Fruit fly (Drosophila melanogaster) whole organism, embryonic: ENCODE results near the gene kat80.

Experiments used
- Abd-B ChIP-seq: fragments of 200-800 bp; sonication (Bioruptor generic); optimal IDR thresholded peaks from 2 replicates; lab custom pipeline; 2018; ENCODE audit warnings: missing biosample characterization, mild to moderate bottlenecking, missing genetic modification characterization, moderate library complexity
- Adf1 ChIP-seq: fragments of 200-800 bp; sonication (Bioruptor generic); IDR thresholded peaks from 2 replicates; pipeline ENCODE4 v1.3.6; 2022; ENCODE audit warnings: missing biosample characterization, missing genetic modification characterization
- BEAF-32 ChIP-seq: fragments of 200-800 bp; sonication (Bioruptor generic); optimal IDR thresholded peaks from 3 replicates; lab custom pipeline; 2017; ENCODE audit warnings: missing biosample characterization, missing genetic modification characterization, mild to moderate bottlenecking, moderate library complexity, missing genetic modification reagents
- CG11085 ChIP-seq: fragments of 200-800 bp; sonication (Bioruptor generic); IDR thresholded peaks from 2 replicates; pipeline ENCODE4 v1.3.6; 2022; ENCODE audit warnings: missing biosample characterization, missing genetic modification characterization
- CG12942 ChIP-seq: fragments of 200-800 bp; sonication (Bioruptor generic); optimal IDR thresholded peaks from 3 replicates; lab custom pipeline; 2016; ENCODE audit warnings: missing biosample characterization, missing genetic modification characterization
- CG15269 ChIP-seq: fragments of 200-800 bp; sonication (Bioruptor generic); optimal IDR thresholded peaks from 2 replicates; lab custom pipeline; 2018; ENCODE audit warnings: missing biosample characterization, mild to moderate bottlenecking, missing genetic modification characterization, moderate library complexity
- CG15479 ChIP-seq: fragments of 200-800 bp; sonication (Bioruptor generic); optimal IDR thresholded peaks from 3 replicates; lab custom pipeline; 2019; ENCODE audit warnings: missing biosample characterization, mild to moderate bottlenecking, missing genetic modification characterization, moderate library complexity
- CG15601 ChIP-seq: fragments of 200-800 bp; sonication (Bioruptor generic); optimal IDR thresholded peaks from 3 replicates; lab custom pipeline; 2019; ENCODE audit warnings: missing biosample characterization, mild to moderate bottlenecking, missing genetic modification characterization, moderate library complexity
- CG17829 ChIP-seq: fragments of 200-800 bp; optimal IDR thresholded peaks from 2 replicates; lab custom pipeline; 2019; ENCODE audit warnings: missing biosample characterization, mild to moderate bottlenecking, missing genetic modification characterization, moderate library complexity
- CG18599 ChIP-seq: fragments of 200-800 bp; sonication (Bioruptor generic); optimal IDR thresholded peaks from 3 replicates; lab custom pipeline; 2017; ENCODE audit warnings: missing biosample characterization, missing genetic modification characterization, mild to moderate bottlenecking, moderate library complexity, missing genetic modification reagents
- CG2129 ChIP-seq: fragments of 200-800 bp; sonication (Bioruptor generic); IDR thresholded peaks from 2 replicates; pipeline ENCODE4 v1.3.6; 2022; ENCODE audit warnings: missing biosample characterization, missing genetic modification characterization; ENCODE audit not compliant: partially characterized antibody
- CG2678 ChIP-seq: fragments of 200-800 bp; sonication (Bioruptor generic); optimal IDR thresholded peaks from 3 replicates; lab custom pipeline; 2019; ENCODE audit warnings: missing biosample characterization, mild to moderate bottlenecking, missing genetic modification characterization, moderate library complexity
- CG2712 ChIP-seq: fragments of 200-800 bp; optimal IDR thresholded peaks from 3 replicates; lab custom pipeline; 2019; ENCODE audit warnings: missing biosample characterization, mild to moderate bottlenecking, missing genetic modification characterization, moderate library complexity
- CG31441 ChIP-seq: fragments of 200-800 bp; sonication (Bioruptor generic); IDR thresholded peaks from 2 replicates; pipeline ENCODE4 v1.3.6; 2022; ENCODE audit warnings: missing biosample characterization, missing genetic modification characterization
- CG4404 ChIP-seq: fragments of 200-800 bp; sonication (Bioruptor generic); IDR thresholded peaks from 2 replicates; pipeline ENCODE4 v1.3.6; 2022; ENCODE audit warnings: missing biosample characterization, missing genetic modification characterization
- CG7786 ChIP-seq: fragments of 200-800 bp; sonication (Bioruptor generic); optimal IDR thresholded peaks from 2 replicates; lab custom pipeline; 2016; ENCODE audit warnings: missing biosample characterization, missing genetic modification characterization
- CG7928 ChIP-seq: fragments of 200-800 bp; sonication (Bioruptor generic); optimal IDR thresholded peaks from 2 replicates; lab custom pipeline; 2017; ENCODE audit warnings: missing biosample characterization, mild to moderate bottlenecking, missing genetic modification characterization
- CG8388 ChIP-seq: fragments of 200-800 bp; sonication (Bioruptor generic); optimal IDR thresholded peaks from 2 replicates; lab custom pipeline; 2019; ENCODE audit warnings: missing biosample characterization, mild to moderate bottlenecking, missing genetic modification characterization, moderate library complexity
- CG9817 ChIP-seq: fragments of 200-800 bp; sonication (Bioruptor generic); optimal IDR thresholded peaks from 2 replicates; lab custom pipeline; 2018; ENCODE audit warnings: missing biosample characterization, mild to moderate bottlenecking, missing genetic modification characterization, moderate library complexity
- Dek ChIP-seq: fragments of 200-800 bp; sonication (Bioruptor generic); optimal IDR thresholded peaks from 3 replicates; lab custom pipeline; 2019; ENCODE audit warnings: missing biosample characterization, mild to moderate bottlenecking, missing genetic modification characterization, moderate library complexity
- Dll ChIP-seq: fragments of 200-800 bp; sonication (Bioruptor generic); IDR thresholded peaks from 4 replicates; pipeline ENCODE4 v1.3.6; 2022; ENCODE audit warnings: missing biosample characterization, missing genetic modification characterization; ENCODE audit not compliant: partially characterized antibody
- Doc3 ChIP-seq: fragments of 200-800 bp; sonication (Bioruptor generic); IDR thresholded peaks from 3 replicates; pipeline ENCODE4 v1.3.6; 2022; ENCODE audit warnings: missing biosample characterization, missing genetic modification characterization; ENCODE audit not compliant: partially characterized antibody
- Lim3 ChIP-seq: fragments of 200-800 bp; sonication (Bioruptor generic); IDR thresholded peaks from 2 replicates; pipeline ENCODE4 v1.3.6; 2022; ENCODE audit warnings: missing biosample characterization, missing genetic modification characterization
- Med ChIP-seq: fragments of 200-800 bp; sonication (Bioruptor generic); peaks from one replicate; lab custom pipeline; 2016; ENCODE audit warnings: missing biosample characterization, missing genetic modification characterization, mild to moderate bottlenecking, inconsistent platforms, moderate library complexity
- Meics ChIP-seq: fragments of 200-800 bp; sonication (Bioruptor generic); optimal IDR thresholded peaks from 2 replicates; lab custom pipeline; 2017; ENCODE audit warnings: missing biosample characterization, mild to moderate bottlenecking, missing genetic modification characterization
- Myb ChIP-seq: fragments of 200-800 bp; sonication (Bioruptor generic); optimal IDR thresholded peaks from 2 replicates; lab custom pipeline; 2016; ENCODE audit warnings: missing biosample characterization, missing genetic modification characterization
- NFAT ChIP-seq: fragments of 200-800 bp; sonication (Bioruptor generic); IDR thresholded peaks from 2 replicates; pipeline ENCODE4 v1.3.6; 2022; ENCODE audit warnings: missing biosample characterization, missing genetic modification characterization
- PHDP ChIP-seq: fragments of 200-800 bp; sonication (Bioruptor generic); optimal IDR thresholded peaks from 3 replicates; lab custom pipeline; 2018; ENCODE audit warnings: missing biosample characterization, mild to moderate bottlenecking, missing genetic modification characterization, moderate library complexity
- Ptx1 ChIP-seq: fragments of 200-800 bp; sonication (Bioruptor generic); IDR thresholded peaks from 2 replicates; pipeline ENCODE4 v1.3.6; 2022; ENCODE audit warnings: missing biosample characterization, missing genetic modification characterization
- Side ChIP-seq: fragments of 200-800 bp; sonication (Bioruptor generic); optimal IDR thresholded peaks from 2 replicates; lab custom pipeline; 2016; ENCODE audit warnings: missing biosample characterization, missing genetic modification characterization
- Sry-β ChIP-seq: fragments of 200-800 bp; sonication (Bioruptor generic); optimal IDR thresholded peaks from 2 replicates; lab custom pipeline; 2018; ENCODE audit warnings: missing biosample characterization, mild to moderate bottlenecking, missing genetic modification characterization, moderate library complexity
- Sry-δ ChIP-seq: fragments of 200-800 bp; sonication (Bioruptor generic); optimal IDR thresholded peaks from 2 replicates; lab custom pipeline; 2016; ENCODE audit warnings: missing biosample characterization, missing genetic modification characterization
- Ssrp ChIP-seq: fragments of 200-800 bp; sonication (Bioruptor generic); optimal IDR thresholded peaks from 2 replicates; lab custom pipeline; 2018; ENCODE audit warnings: missing biosample characterization, mild to moderate bottlenecking, missing genetic modification characterization, moderate library complexity
- caup ChIP-seq: fragments of 200-800 bp; sonication (Bioruptor generic); optimal IDR thresholded peaks from 3 replicates; lab custom pipeline; 2017; ENCODE audit warnings: missing biosample characterization, mild to moderate bottlenecking, missing genetic modification characterization, moderate library complexity; ENCODE audit not compliant: severe bottlenecking
- grau ChIP-seq: fragments of 200-800 bp; optimal IDR thresholded peaks from 3 replicates; lab custom pipeline; 2019; ENCODE audit warnings: missing biosample characterization, mild to moderate bottlenecking, missing genetic modification characterization, moderate library complexity
- hth ChIP-seq: fragments of >200 bp; optimal IDR thresholded peaks from 2 replicates; lab custom pipeline; 2017; ENCODE audit warnings: inconsistent platforms
- lola ChIP-seq, 3 experiments: fragments of >200 bp in 2 of 3; fragments of 200-800 bp in 1 of 3; sonication (Bioruptor generic) in 1 of 3; optimal IDR thresholded peaks; 2 replicates each; lab custom pipeline; 2017 to 2019; ENCODE audit warnings: missing biosample characterization in 3 of 3, missing genetic modification characterization in 3 of 3, mild to moderate bottlenecking in 1 of 3, moderate library complexity in 1 of 3
- nom ChIP-seq: fragments of 200-800 bp; sonication (Bioruptor generic); optimal IDR thresholded peaks from 2 replicates; lab custom pipeline; 2017; ENCODE audit warnings: missing biosample characterization, missing genetic modification characterization, mild to moderate bottlenecking, moderate library complexity, missing genetic modification reagents
- prd ChIP-seq, 3 experiments: fragments of >200 bp in 2 of 3; fragments of 200-800 bp in 1 of 3; sonication (Bioruptor generic) in 1 of 3; optimal IDR thresholded peaks in 2 of 3; IDR thresholded peaks in 1 of 3; 2 replicates in 2 of 3; 3 replicates in 1 of 3; pipeline versions ENCODE4 v1.3.6 to Lab custom; 2017 to 2022; ENCODE audit warnings: missing biosample characterization in 1 of 3, missing genetic modification characterization in 1 of 3
- sd ChIP-seq: fragments of 200-800 bp; sonication (Bioruptor generic); optimal IDR thresholded peaks from 3 replicates; lab custom pipeline; 2018; ENCODE audit warnings: missing biosample characterization, mild to moderate bottlenecking, missing genetic modification characterization, moderate library complexity
- so ChIP-seq: fragments of 200-800 bp; sonication (Bioruptor generic); IDR thresholded peaks from 3 replicates; pipeline ENCODE4 v1.3.6; 2022; ENCODE audit warnings: missing biosample characterization, missing genetic modification characterization
- sug ChIP-seq: fragments of 200-800 bp; optimal IDR thresholded peaks from 2 replicates; lab custom pipeline; 2019; ENCODE audit warnings: missing biosample characterization, mild to moderate bottlenecking, missing genetic modification characterization, moderate library complexity
- tin ChIP-seq: fragments of 200-800 bp; sonication (Bioruptor generic); optimal IDR thresholded peaks from 3 replicates; lab custom pipeline; 2016; ENCODE audit warnings: missing biosample characterization, missing genetic modification characterization
- tll ChIP-seq, 2 experiments: fragments of 200-800 bp in 1 of 2; fragments of >200 bp in 1 of 2; sonication (Bioruptor generic) in 1 of 2; optimal IDR thresholded peaks; 2 replicates each; lab custom pipeline; 2017 to 2019; ENCODE audit warnings: missing biosample characterization in 2 of 2, missing genetic modification characterization in 2 of 2, mild to moderate bottlenecking in 1 of 2, moderate library complexity in 1 of 2
- trem ChIP-seq: fragments of 200-800 bp; optimal IDR thresholded peaks from 3 replicates; lab custom pipeline; 2019; ENCODE audit warnings: missing biosample characterization, mild to moderate bottlenecking, missing genetic modification characterization, moderate library complexity
- unpg ChIP-seq: fragments of 200-800 bp; sonication (Bioruptor generic); optimal IDR thresholded peaks from 3 replicates; lab custom pipeline; 2018; ENCODE audit warnings: missing biosample characterization, mild to moderate bottlenecking, missing genetic modification characterization, moderate library complexity
- vnd ChIP-seq: fragments of 200-800 bp; sonication (Bioruptor generic); IDR thresholded peaks from 3 replicates; pipeline ENCODE4 v1.3.6; 2022; ENCODE audit warnings: missing biosample characterization, missing genetic modification characterization; ENCODE audit not compliant: partially characterized antibody
- zf30C ChIP-seq: fragments of 200-800 bp; sonication (Bioruptor generic); optimal IDR thresholded peaks from 3 replicates; lab custom pipeline; 2018; ENCODE audit warnings: missing biosample characterization, mild to moderate bottlenecking, missing genetic modification characterization

Gene kat80

dm6 chrX:16275854-16276338 lies at the start of gene kat80, which contains the start of gene Prosalpha4 (continued):
- TF ChIP-seq Doc3 (GFP tag; lab: Robert Waterston, UW): peak; percentile 53; the same call in 2 of the 3 replicates
- TF ChIP-seq CG8388 (GFP tag; lab: Kevin White, UChicago): peak; percentile 0
- TF ChIP-seq nom (GFP tag; lab: Kevin White, UChicago): no peak
- peak; percentile 20 for TF ChIP-seq caup (GFP tag; lab: Kevin White, UChicago)
- peak; percentile 34 for TF ChIP-seq Sry-β (GFP tag; lab: Kevin White, UChicago)
- TF ChIP-seq hth (lab: Kevin White, UChicago): no peak
- peak; percentile 30 for TF ChIP-seq CG15601
- TF ChIP-seq sd (tag; lab: Kevin White, UChicago): peak; percentile 37
- TF ChIP-seq unpg: peak; percentile 32
- peak; percentile 65 for TF ChIP-seq Dll
- no peak for TF ChIP-seq prd (optimal IDR thresholded peaks at IDR 0.05; lab: Kevin White, UChicago)
- TF ChIP-seq prd (GFP tag; IDR thresholded peaks at IDR 0.05; lab: Robert Waterston, UW): peak; percentile 13; the same call in 1 of the 3 replicates
- TF ChIP-seq trem: peak; percentile 32
- peak in 1 of 3 experiments; percentile 33 for TF ChIP-seq lola (GFP tag; optimal IDR thresholded peaks at IDR 0.05; lab: Kevin White, UChicago)
- TF ChIP-seq CG17829: peak; percentile 63
- peak; percentile 49 for TF ChIP-seq Dek (tag; lab: Kevin White, UChicago)
- no peak for TF ChIP-seq Adf1 (GFP tag; lab: Robert Waterston, UW)
- 0 out of 2 replicates have a peak, but pooled peaks have one; percentile 12 for TF ChIP-seq Ptx1
- TF ChIP-seq Sry-δ (GFP tag; lab: Kevin White, UChicago): peak; percentile 25
- TF ChIP-seq zf30C (GFP tag; lab: Kevin White, UChicago): no peak
- TF ChIP-seq NFAT (GFP tag; lab: Robert Waterston, UW): peak; percentile 60
- peak; percentile 45 for TF ChIP-seq Meics (GFP tag; lab: Kevin White, UChicago)
- peak; percentile 32 for TF ChIP-seq PHDP (tag; lab: Kevin White, UChicago)
- TF ChIP-seq CG2712 (tag; lab: Kevin White, UChicago): peak; percentile 53
- no peak for TF ChIP-seq Lim3 (GFP tag; lab: Robert Waterston, UW)
- TF ChIP-seq vnd (GFP tag; lab: Robert Waterston, UW): peak; percentile 53; the same call in 1 of the 3 replicates
- TF ChIP-seq CG4404 (GFP tag; lab: Robert Waterston, UW): no peak
- peak; percentile 40 for TF ChIP-seq CG15269 (tag; lab: Kevin White, UChicago)
- TF ChIP-seq Abd-B: peak; percentile 5
- peak; percentile 60 for TF ChIP-seq Med (GFP tag; lab: Kevin White, UChicago)
- peak; percentile 64 for TF ChIP-seq CG31441 (GFP tag; lab: Robert Waterston, UW)
- peak; percentile 40 for TF ChIP-seq CG2129
- TF ChIP-seq CG7928 (GFP tag; lab: Kevin White, UChicago): peak; percentile 96
- TF ChIP-seq CG15479: no peak
- peak; percentile 67 for TF ChIP-seq sug (tag; lab: Kevin White, UChicago)
- peak; percentile 56 for TF ChIP-seq CG18599 (GFP tag; lab: Kevin White, UChicago)
- peak; percentile 29 for TF ChIP-seq CG9817 (tag; lab: Kevin White, UChicago)
- TF ChIP-seq BEAF-32 (GFP tag; lab: Kevin White, UChicago): peak; percentile 75
- TF ChIP-seq Ssrp (tag; lab: Kevin White, UChicago): peak; percentile 20
- no peak for TF ChIP-seq CG7786 (GFP tag; lab: Kevin White, UChicago)
- no peak for TF ChIP-seq tll (GFP tag; optimal IDR thresholded peaks at IDR 0.05; lab: Kevin White, UChicago)
- TF ChIP-seq Myb (GFP tag; lab: Kevin White, UChicago): no peak
- TF ChIP-seq grau (tag; lab: Kevin White, UChicago): peak; percentile 51
- no peak for TF ChIP-seq Side
- no peak for TF ChIP-seq so (GFP tag; lab: Robert Waterston, UW)
- TF ChIP-seq tin (GFP tag; lab: Kevin White, UChicago): peak; percentile 22
- no peak for TF ChIP-seq CG11085 (GFP tag; lab: Robert Waterston, UW)
- TF ChIP-seq CG2678: peak; percentile 55
- TF ChIP-seq CG12942 (GFP tag; lab: Kevin White, UChicago): peak; percentile 7
